Fruit fly (Drosophila melanogaster): ENCODE results near the gene CG31769.

dm6 chr2L:14142842-14143241 lies 32.3 kb upstream of the CG31769 start:
- TF ChIP-seq cwo (GFP tag; optimal IDR thresholded peaks at IDR 0.05) (no peak), CG15601 (tag; optimal IDR thresholded peaks at IDR 0.05) (no peak), Dip2 (GFP tag; IDR thresholded peaks at IDR 0.05) (no peak), Bgb (GFP tag; IDR thresholded peaks at IDR 0.05; ENCODE audit: partially characterized antibody) (no peak), CG9437 (GFP tag; optimal IDR thresholded peaks at IDR 0.05) (no peak), CG1024 (GFP tag; IDR thresholded peaks at IDR 0.05) (no peak), slbo (GFP tag; IDR thresholded peaks at IDR 0.05) (no peak), CG16863 (GFP tag; optimal IDR thresholded peaks at IDR 0.05) (no peak)

Measured in whole organism, embryonic.